Fruit fly (Drosophila melanogaster): Measurements from ENCODE around the gene side-II.
A peak's percentile ranks its signal among the peaks of the same experiment; 100 is the strongest.

side-II gene

DNA sequence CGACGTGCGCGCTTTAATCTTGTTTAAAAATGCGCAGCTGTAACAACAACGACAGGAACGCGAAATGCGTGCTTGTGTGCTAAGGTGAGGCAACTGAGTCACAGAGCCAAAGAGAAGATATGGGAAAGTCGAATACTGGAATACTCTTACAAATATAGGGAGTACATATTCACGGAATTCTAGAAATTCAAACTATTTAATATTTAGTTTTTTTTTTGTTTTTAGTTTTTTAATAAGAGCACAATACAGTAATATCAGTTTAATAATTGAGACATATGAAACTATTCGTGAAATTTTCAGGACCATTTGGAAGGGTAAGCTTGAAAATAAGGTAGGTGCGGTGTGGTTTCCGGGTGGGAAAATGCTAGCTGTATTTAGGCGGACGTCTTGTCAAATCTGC lies 84.6 kb downstream of the side-II start:
- no peak for TF ChIP-seq CG8281 (tag; optimal IDR thresholded peaks at IDR 0.05)
- TF ChIP-seq zen2 (GFP tag; IDR thresholded peaks at IDR 0.05; ENCODE audit: partially characterized antibody), result no peak
- TF ChIP-seq lmd (GFP tag; IDR thresholded peaks at IDR 0.05), result peak; percentile 24; the same call in 1 of the 2 replicates
- 0 out of 3 replicates have a peak, but pooled peaks have one; percentile 65 for TF ChIP-seq dysf (GFP tag; IDR thresholded peaks at IDR 0.05)
- TF ChIP-seq CG7839 (tag; optimal IDR thresholded peaks at IDR 0.05), result peak; percentile 50
- TF ChIP-seq ranshi (GFP tag; IDR thresholded peaks at IDR 0.05), result peak; percentile 11; the same call in 1 of the 2 replicates
- TF ChIP-seq row (GFP tag; IDR thresholded peaks at IDR 0.05), result 0 out of 3 replicates have a peak, but pooled peaks have one; percentile 40
- peak; percentile 7 for TF ChIP-seq CG15514 (GFP tag; optimal IDR thresholded peaks at IDR 0.05)
- peak; percentile 24 for TF ChIP-seq CG13296 (GFP tag; optimal IDR thresholded peaks at IDR 0.05)
- peak; percentile 39 for TF ChIP-seq CG2120 (GFP tag; optimal IDR thresholded peaks at IDR 0.05)
- no peak for TF ChIP-seq Lim3 (GFP tag; IDR thresholded peaks at IDR 0.05)
- TF ChIP-seq Meics (GFP tag; optimal IDR thresholded peaks at IDR 0.05), result peak; percentile 40
- peak; percentile 36 for TF ChIP-seq Fer3 (tag; optimal IDR thresholded peaks at IDR 0.05)
- TF ChIP-seq CG10274 (GFP tag; optimal IDR thresholded peaks at IDR 0.05), result no peak
- TF ChIP-seq CG18599 (GFP tag; optimal IDR thresholded peaks at IDR 0.05), result peak; percentile 81
- no peak for TF ChIP-seq Hand (GFP tag; optimal IDR thresholded peaks at IDR 0.05)
- 0 out of 2 replicates have a peak, but pooled peaks have one; percentile 40 for TF ChIP-seq sob (GFP tag; IDR thresholded peaks at IDR 0.05)
- peak; percentile 56 for TF ChIP-seq D19A (tag; optimal IDR thresholded peaks at IDR 0.05)
- no peak for TF ChIP-seq ken (GFP tag; IDR thresholded peaks at IDR 0.05)
- TF ChIP-seq yki (optimal IDR thresholded peaks at IDR 0.05), result no peak
- peak; percentile 25 for TF ChIP-seq CG3281 (GFP tag; optimal IDR thresholded peaks at IDR 0.05)
- peak; percentile 66 for TF ChIP-seq CG2678 (tag; optimal IDR thresholded peaks at IDR 0.05)
- peak; percentile 22; the same call in 1 of the 3 replicates for TF ChIP-seq tgo (GFP tag; IDR thresholded peaks at IDR 0.05)
- peak; percentile 28; the same call in 1 of the 2 replicates for TF ChIP-seq CG32532 (GFP tag; IDR thresholded peaks at IDR 0.05)
- TF ChIP-seq CG11504 (tag; optimal IDR thresholded peaks at IDR 0.05), result peak; percentile 14
- peak; percentile 17 for TF ChIP-seq CG15269 (tag; optimal IDR thresholded peaks at IDR 0.05)
- peak; percentile 57 for TF ChIP-seq lab (GFP tag; optimal IDR thresholded peaks at IDR 0.05)
- 0 out of 2 replicates have a peak, but pooled peaks have one; percentile 19 for TF ChIP-seq CG3847 (GFP tag; IDR thresholded peaks at IDR 0.05)
- TF ChIP-seq prd (optimal IDR thresholded peaks at IDR 0.05), result no peak
- TF ChIP-seq prd (GFP tag; IDR thresholded peaks at IDR 0.05), result 0 out of 3 replicates have a peak, but pooled peaks have one; percentile 9
- TF ChIP-seq gem (tag; optimal IDR thresholded peaks at IDR 0.05), result peak; percentile 2
- TF ChIP-seq CG13287 (GFP tag; IDR thresholded peaks at IDR 0.05; ENCODE audit: partially characterized antibody), result no peak
- TF ChIP-seq Hmr (GFP tag; optimal IDR thresholded peaks at IDR 0.05), result peak; percentile 43
- peak; percentile 39 for TF ChIP-seq CG10147 (GFP tag; optimal IDR thresholded peaks at IDR 0.05)
- peak; percentile 23 for TF ChIP-seq CG13894 (tag; optimal IDR thresholded peaks at IDR 0.05)
- peak; percentile 46; the same call in 1 of the 2 replicates for TF ChIP-seq Ptx1 (GFP tag; IDR thresholded peaks at IDR 0.05)
- peak; percentile 48 for TF ChIP-seq cwo (GFP tag; optimal IDR thresholded peaks at IDR 0.05)
- peak in 1 of 2 experiments; percentile 34 for TF ChIP-seq Hr51 (GFP tag; optimal IDR thresholded peaks at IDR 0.05)
- TF ChIP-seq dmrt99B (tag; optimal IDR thresholded peaks at IDR 0.05), result peak; percentile 44
- peak; percentile 7 for TF ChIP-seq scrt (GFP tag; optimal IDR thresholded peaks at IDR 0.05)
- TF ChIP-seq Ada2b (GFP tag; IDR thresholded peaks at IDR 0.05), result peak; percentile 35; the same call in 1 of the 2 replicates

Measured in whole organism, embryonic.